Worm (Caenorhabditis elegans) whole organism, L1 larva: ENCODE data around the gene arle-14.

Experiments
- C34B4.2 ChIP-seq: sonication (generic microtip); optimal IDR thresholded peaks from 2 replicates; lab custom pipeline; 2017; ENCODE audit warnings: mild to moderate bottlenecking, missing genetic modification characterization, missing compliant biosample characterization
- F16B12.6 ChIP-seq: fragments of 150-350 bp; optimal IDR thresholded peaks from 2 replicates; lab custom pipeline; 2014; ENCODE audit warnings: missing biosample characterization, missing genetic modification characterization
- Y116A8C.19 ChIP-seq: sonication (generic microtip); optimal IDR thresholded peaks from 2 replicates; lab custom pipeline; 2016; ENCODE audit warnings: missing compliant biosample characterization, missing genetic modification characterization, borderline replicate concordance
- blmp-1 ChIP-seq: fragments of 150-350 bp; optimal IDR thresholded peaks from 2 replicates; lab custom pipeline; 2014; ENCODE audit warnings: missing biosample characterization, missing genetic modification characterization
- ceh-8 ChIP-seq: fragments of 200-800 bp; sonication (Bioruptor generic); optimal IDR thresholded peaks from 2 replicates; lab custom pipeline; 2018; ENCODE audit warnings: mild to moderate bottlenecking, missing genetic modification characterization, moderate library complexity, missing compliant biosample characterization
- ceh-82 ChIP-seq, 3 experiments: fragments of 150-350 bp in 1 of 3; sonication (generic microtip) in 2 of 3; optimal IDR thresholded peaks; 2 replicates each; lab custom pipeline; 2014 to 2017; ENCODE audit warnings: missing biosample characterization in 3 of 3, missing genetic modification characterization in 3 of 3
- ceh-88 ChIP-seq: fragments of 200-800 bp; sonication (Bioruptor generic); IDR thresholded peaks from 2 replicates; pipeline ENCODE4 v1.3.6; 2022; ENCODE audit warnings: missing genetic modification characterization, missing compliant biosample characterization
- dpl-1 ChIP-seq, 3 experiments: fragments of 150-350 bp in 2 of 3; sonication (generic microtip) in 1 of 3; optimal IDR thresholded peaks; 2 replicates each; lab custom pipeline; 2014 to 2017; ENCODE audit warnings: missing biosample characterization in 3 of 3, missing genetic modification characterization in 3 of 3, missing genetic modification reagents in 3 of 3
- efl-1 ChIP-seq, 4 experiments: fragments of 150-350 bp; optimal IDR thresholded peaks in 3 of 4; peaks in 1 of 4; 1 replicate in 1 of 4; 2 replicates in 3 of 4; lab custom pipeline; 2014; ENCODE audit warnings: missing biosample characterization in 2 of 4, missing genetic modification characterization in 2 of 4, missing genetic modification reagents in 2 of 4
- egl-27 ChIP-seq, 2 experiments: fragments of 150-350 bp in 1 of 2; sonication (generic microtip); optimal IDR thresholded peaks; 3 replicates each; lab custom pipeline; 2017 to 2018; ENCODE audit warnings: missing biosample characterization in 2 of 2, missing genetic modification characterization in 2 of 2, missing genetic modification reagents in 2 of 2
- elt-2 ChIP-seq: sonication (generic microtip); optimal IDR thresholded peaks from 2 replicates; lab custom pipeline; 2016; ENCODE audit warnings: missing genetic modification characterization, mild to moderate bottlenecking, inconsistent platforms, missing compliant biosample characterization, missing genetic modification reagents
- fkh-10 ChIP-seq: sonication (generic microtip); optimal IDR thresholded peaks from 2 replicates; lab custom pipeline; 2017; ENCODE audit warnings: missing biosample characterization, missing genetic modification reagents, missing genetic modification characterization
- fkh-4 ChIP-seq: sonication (generic microtip); optimal IDR thresholded peaks from 2 replicates; lab custom pipeline; 2016; ENCODE audit warnings: missing compliant biosample characterization, missing genetic modification characterization, borderline replicate concordance
- fos-1 ChIP-seq: fragments of 150-350 bp; optimal IDR thresholded peaks from 2 replicates; lab custom pipeline; 2014; ENCODE audit warnings: missing biosample characterization, missing genetic modification characterization
- hpl-2 ChIP-seq: fragments of 150-350 bp; optimal IDR thresholded peaks from 2 replicates; lab custom pipeline; 2014; ENCODE audit warnings: missing biosample characterization, missing genetic modification reagents, missing genetic modification characterization
- lin-15B ChIP-seq: fragments of 150-350 bp; sonication (generic microtip); optimal IDR thresholded peaks from 3 replicates; lab custom pipeline; 2014; ENCODE audit warnings: missing biosample characterization, missing genetic modification characterization
- lin-35 ChIP-seq, 2 experiments: fragments of 150-350 bp; optimal IDR thresholded peaks; 2 replicates each; lab custom pipeline; 2014; ENCODE audit warnings: missing biosample characterization in 2 of 2, missing genetic modification characterization in 2 of 2, missing genetic modification reagents in 2 of 2
- mab-9 ChIP-seq: fragments of 200-800 bp; sonication (Bioruptor generic); IDR thresholded peaks from 2 replicates; pipeline ENCODE4 v1.3.6; 2022; ENCODE audit warnings: missing genetic modification reagents, missing genetic modification characterization, missing compliant biosample characterization
- mdl-1 ChIP-seq, 2 experiments: fragments of 150-350 bp; optimal IDR thresholded peaks; 2 replicates each; lab custom pipeline; 2014 to 2017; ENCODE audit warnings: missing biosample characterization in 2 of 2, missing genetic modification characterization in 2 of 2, inconsistent platforms in 1 of 2
- mef-2 ChIP-seq: fragments of 150-350 bp; optimal IDR thresholded peaks from 2 replicates; lab custom pipeline; 2014; ENCODE audit warnings: missing biosample characterization, missing genetic modification characterization
- nhr-237 ChIP-seq: fragments of 150-350 bp; optimal IDR thresholded peaks from 2 replicates; lab custom pipeline; 2014; ENCODE audit warnings: missing biosample characterization, missing genetic modification characterization
- nhr-28 ChIP-seq: fragments of 150-350 bp; optimal IDR thresholded peaks from 2 replicates; lab custom pipeline; 2014; ENCODE audit warnings: missing biosample characterization, missing genetic modification characterization
- nhr-77 ChIP-seq: fragments of 150-350 bp; optimal IDR thresholded peaks from 2 replicates; lab custom pipeline; 2014; ENCODE audit warnings: missing biosample characterization, missing genetic modification characterization
- nhr-90 ChIP-seq: sonication (generic microtip); optimal IDR thresholded peaks from 2 replicates; lab custom pipeline; 2016; ENCODE audit warnings: mild to moderate bottlenecking, missing genetic modification characterization, missing compliant biosample characterization; ENCODE audit not compliant: poor library complexity
- pag-3 ChIP-seq: sonication (generic microtip); optimal IDR thresholded peaks from 2 replicates; lab custom pipeline; 2017; ENCODE audit warnings: missing genetic modification characterization, mild to moderate bottlenecking, missing compliant biosample characterization, antibody characterized with exemption, borderline replicate concordance; ENCODE audit not compliant: insufficient read depth
- pqm-1 ChIP-seq: sonication (generic microtip); optimal IDR thresholded peaks from 3 replicates; lab custom pipeline; 2017; ENCODE audit warnings: missing biosample characterization, missing genetic modification characterization
- skn-1 ChIP-seq: fragments of 150-350 bp; optimal IDR thresholded peaks from 2 replicates; lab custom pipeline; 2014; ENCODE audit warnings: missing biosample characterization, missing genetic modification characterization
- snpc-4 ChIP-seq: fragments of 150-350 bp; optimal IDR thresholded peaks from 2 replicates; lab custom pipeline; 2014; ENCODE audit warnings: missing biosample characterization, missing genetic modification characterization
- sox-4 ChIP-seq: sonication (generic microtip); optimal IDR thresholded peaks from 2 replicates; lab custom pipeline; 2016; ENCODE audit warnings: missing genetic modification characterization, missing compliant biosample characterization
- sup-37 ChIP-seq: fragments of 200-800 bp; sonication (Bioruptor generic); optimal IDR thresholded peaks from 2 replicates; lab custom pipeline; 2018; ENCODE audit warnings: mild to moderate bottlenecking, missing genetic modification characterization, missing compliant biosample characterization
- swsn-7 ChIP-seq: sonication (generic microtip); optimal IDR thresholded peaks from 2 replicates; lab custom pipeline; 2016; ENCODE audit warnings: missing genetic modification characterization, missing compliant biosample characterization
- unc-130 ChIP-seq: fragments of 150-350 bp; optimal IDR thresholded peaks from 2 replicates; lab custom pipeline; 2017; ENCODE audit warnings: missing biosample characterization, missing genetic modification characterization, inconsistent platforms
- unc-30 ChIP-seq: sonication (generic microtip); optimal IDR thresholded peaks from 2 replicates; lab custom pipeline; 2017; ENCODE audit warnings: missing biosample characterization, missing genetic modification characterization
- unc-62 ChIP-seq: fragments of 150-350 bp; optimal IDR thresholded peaks from 2 replicates; lab custom pipeline; 2014; ENCODE audit warnings: missing biosample characterization, missing genetic modification reagents, missing genetic modification characterization
- unc-86 ChIP-seq: sonication (generic microtip); optimal IDR thresholded peaks from 2 replicates; lab custom pipeline; 2016; ENCODE audit warnings: missing genetic modification characterization, missing compliant biosample characterization
- ztf-11 ChIP-seq, 2 experiments: sonication (generic microtip); optimal IDR thresholded peaks; 2 replicates each; lab custom pipeline; 2016 to 2017; ENCODE audit warnings: missing genetic modification characterization in 2 of 2, missing biosample characterization in 1 of 2, missing compliant biosample characterization in 1 of 2
- ztf-4 ChIP-seq: fragments of 150-350 bp; optimal IDR thresholded peaks from 2 replicates; lab custom pipeline; 2014; ENCODE audit warnings: missing biosample characterization, missing genetic modification characterization

arle-14 gene

ce11 chrIII:5730041-5730440 lies 37.3 kb downstream of the arle-14 start:
- TF ChIP-seq fkh-10 (GFP tag; lab: Kevin White, UChicago) (no peak), sup-37 (GFP tag; lab: Kevin White, UChicago) (no peak), Y116A8C.19 (tag; lab: Kevin White, UChicago) (no peak), mef-2 (tag; lab: Kevin White, UChicago) (no peak), nhr-77 (tag; lab: Kevin White, UChicago) (no peak), pag-3 (tag; lab: Kevin White, UChicago) (no peak), egl-27 (tag; optimal IDR thresholded peaks at IDR 0.05; lab: Kevin White, UChicago) (no peak), lin-15B (tag; lab: Kevin White, UChicago) (no peak)

ce11 chrIII:5730980-5731636 lies 38.4 kb downstream of the arle-14 start, which contains the start of the genes B0244.9 and B0244.7:
TSS of gene B0244.9 (minus strand) at chrIII:5731030.
TSS of gene B0244.7 (plus strand) at chrIII:5731501.
- TF ChIP-seq dpl-1 (GFP tag; optimal IDR thresholded peaks at IDR 0.05; lab: Kevin White, UChicago): no peak
- TF ChIP-seq elt-2 (tag; lab: Kevin White, UChicago): peak; percentile 43
- no peak for TF ChIP-seq F16B12.6 (tag; lab: Kevin White, UChicago)
- TF ChIP-seq efl-1 (optimal IDR thresholded peaks at IDR 0.05; lab: Kevin White, UChicago): no peak
- TF ChIP-seq efl-1 (GFP tag; optimal IDR thresholded peaks at IDR 0.05 in 1 of 2; lab: Kevin White, UChicago): peak in 1 of 2 experiments; percentile 20
- TF ChIP-seq, all 84 proteins: peak for 2

- TF ChIP-seq unc-62 (GFP tag; lab: Kevin White, UChicago): no peak
- TF ChIP-seq C34B4.2 (tag; lab: Kevin White, UChicago): no peak
- no peak for TF ChIP-seq snpc-4 (tag; lab: Kevin White, UChicago)
- TF ChIP-seq ztf-11 (tag; optimal IDR thresholded peaks at IDR 0.05; lab: Kevin White, UChicago): no peak
- TF ChIP-seq sox-4 (tag; lab: Kevin White, UChicago): no peak
- no peak for TF ChIP-seq hpl-2 (GFP tag; lab: Kevin White, UChicago)
- no peak for TF ChIP-seq lin-35 (GFP tag; optimal IDR thresholded peaks at IDR 0.05; lab: Kevin White, UChicago)
- no peak for TF ChIP-seq skn-1 (tag; lab: Kevin White, UChicago)
- no peak for TF ChIP-seq nhr-237 (tag; lab: Kevin White, UChicago)
Measured at ce11 chrIII:5732925-5733324, 40.2 kb downstream of the arle-14 start, which contains the start of gene B0244.17. TSS of gene B0244.17 (plus strand) at chrIII:5733225.

ce11 chrIII:5734328-5734727 lies 41.6 kb downstream of the arle-14 start:
- TF ChIP-seq nhr-90 (tag; lab: Kevin White, UChicago) (no peak), unc-130 (tag; lab: Kevin White, UChicago) (no peak), unc-30 (tag; lab: Kevin White, UChicago) (no peak), fos-1 (tag; lab: Kevin White, UChicago) (no peak), ztf-4 (tag; lab: Kevin White, UChicago) (no peak), fkh-4 (tag; lab: Kevin White, UChicago) (no peak), pqm-1 (tag; lab: Kevin White, UChicago) (no peak), snpc-4 (tag; lab: Kevin White, UChicago) (no peak), C34B4.2 (tag; lab: Kevin White, UChicago) (no peak), swsn-7 (no peak), ceh-82 (tag; optimal IDR thresholded peaks at IDR 0.05; lab: Kevin White, UChicago) (no peak), unc-62 (GFP tag; lab: Kevin White, UChicago) (no peak), mdl-1 (tag; optimal IDR thresholded peaks at IDR 0.05; lab: Kevin White, UChicago) (no peak), unc-86 (tag; lab: Kevin White, UChicago) (no peak), mab-9 (no peak), blmp-1 (tag; lab: Kevin White, UChicago) (no peak), ceh-88 (GFP tag; lab: Robert Waterston, UW) (no peak), ceh-8 (GFP tag; lab: Kevin White, UChicago) (no peak), nhr-28 (tag; lab: Kevin White, UChicago) (no peak)
